Fruit fly (Drosophila melanogaster) whole organism, pupa: Measurements from ENCODE around the gene CG6739.

Source experiments
- CG10348 ChIP-seq: fragments of 200-800 bp; sonication (Bioruptor generic); IDR thresholded peaks from 2 replicates; pipeline ENCODE4 v1.3.6; 2022; ENCODE audit warnings: missing biosample characterization, missing genetic modification characterization
- CG12605 ChIP-seq: fragments of 200-800 bp; sonication (Bioruptor generic); IDR thresholded peaks from 2 replicates; pipeline ENCODE4 v1.3.6; 2022; ENCODE audit warnings: missing biosample characterization, missing genetic modification characterization
- CG13204 ChIP-seq: fragments of 200-800 bp; sonication (Bioruptor generic); optimal IDR thresholded peaks from 2 replicates; lab custom pipeline; 2018; ENCODE audit warnings: missing biosample characterization, mild to moderate bottlenecking, missing genetic modification characterization, moderate library complexity
- CG14655 ChIP-seq: fragments of 200-800 bp; sonication (Bioruptor generic); optimal IDR thresholded peaks from 3 replicates; lab custom pipeline; 2017; ENCODE audit warnings: mild to moderate bottlenecking, missing biosample characterization, missing genetic modification reagents, missing genetic modification characterization
- CG15710 ChIP-seq: fragments of 200-800 bp; sonication (Bioruptor generic); optimal IDR thresholded peaks from 2 replicates; lab custom pipeline; 2018; ENCODE audit warnings: missing biosample characterization, mild to moderate bottlenecking, missing genetic modification characterization, moderate library complexity
- CG17806 ChIP-seq: fragments of 200-800 bp; sonication (Bioruptor generic); optimal IDR thresholded peaks from 2 replicates; lab custom pipeline; 2018; ENCODE audit warnings: missing biosample characterization, mild to moderate bottlenecking, missing genetic modification characterization, moderate library complexity
- CG32121 ChIP-seq: fragments of 200-800 bp; sonication (Bioruptor generic); IDR thresholded peaks from 2 replicates; pipeline ENCODE4 v1.3.6; 2022; ENCODE audit warnings: missing biosample characterization, missing genetic modification characterization
- CG34367 ChIP-seq: fragments of 200-800 bp; sonication (Bioruptor generic); optimal IDR thresholded peaks from 2 replicates; lab custom pipeline; 2018; ENCODE audit warnings: missing biosample characterization, mild to moderate bottlenecking, missing genetic modification characterization
- CG4496 ChIP-seq: fragments of 200-800 bp; sonication (Bioruptor generic); IDR thresholded peaks from 3 replicates; pipeline ENCODE4 v1.3.6; 2022; ENCODE audit warnings: missing biosample characterization, missing genetic modification characterization
- CG8159 ChIP-seq: fragments of 200-800 bp; sonication (Bioruptor generic); optimal IDR thresholded peaks from 3 replicates; lab custom pipeline; 2018; ENCODE audit warnings: missing biosample characterization, mild to moderate bottlenecking, missing genetic modification characterization, moderate library complexity
- CG8301 ChIP-seq: fragments of 200-800 bp; sonication (Bioruptor generic); optimal IDR thresholded peaks from 2 replicates; lab custom pipeline; 2018; ENCODE audit warnings: missing biosample characterization, mild to moderate bottlenecking, missing genetic modification characterization
- CG9948 ChIP-seq: fragments of 200-800 bp; sonication (Bioruptor generic); optimal IDR thresholded peaks from 2 replicates; lab custom pipeline; 2018; ENCODE audit warnings: missing biosample characterization, mild to moderate bottlenecking, missing genetic modification characterization, moderate library complexity
- D1 ChIP-seq: fragments of 200-800 bp; sonication (Bioruptor generic); optimal IDR thresholded peaks from 2 replicates; lab custom pipeline; 2018; ENCODE audit warnings: missing biosample characterization, mild to moderate bottlenecking, missing genetic modification characterization, moderate library complexity
- EcR ChIP-seq: fragments of 200-800 bp; sonication (Bioruptor generic); optimal IDR thresholded peaks from 3 replicates; lab custom pipeline; 2019; ENCODE audit warnings: missing biosample characterization, missing genetic modification characterization, mild to moderate bottlenecking, moderate library complexity, missing genetic modification reagents
- Ets98B ChIP-seq: fragments of 200-800 bp; sonication (Bioruptor generic); IDR thresholded peaks from 2 replicates; pipeline ENCODE4 v1.3.6; 2022; ENCODE audit warnings: missing biosample characterization, missing genetic modification characterization
- Pif1A ChIP-seq: fragments of 200-800 bp; sonication (Bioruptor generic); optimal IDR thresholded peaks from 3 replicates; lab custom pipeline; 2016; ENCODE audit warnings: missing biosample characterization, missing genetic modification characterization
- Pif1B ChIP-seq: fragments of 200-800 bp; sonication (Bioruptor generic); optimal IDR thresholded peaks from 3 replicates; lab custom pipeline; 2016; ENCODE audit warnings: missing biosample characterization, missing genetic modification characterization
- Snoo ChIP-seq: fragments of 200-800 bp; sonication (Bioruptor generic); optimal IDR thresholded peaks from 3 replicates; lab custom pipeline; 2017; ENCODE audit warnings: missing biosample characterization, mild to moderate bottlenecking, missing genetic modification characterization, inconsistent platforms
- fd96Ca ChIP-seq: fragments of 200-800 bp; sonication (Bioruptor generic); IDR thresholded peaks from 3 replicates; pipeline ENCODE4 v1.3.6; 2022; ENCODE audit warnings: missing biosample characterization, missing genetic modification characterization
- gl ChIP-seq: fragments of 200-800 bp; sonication (Bioruptor generic); optimal IDR thresholded peaks from 2 replicates; lab custom pipeline; 2018; ENCODE audit warnings: missing biosample characterization, mild to moderate bottlenecking, missing genetic modification characterization
- rn ChIP-seq: fragments of 200-800 bp; sonication (Bioruptor generic); IDR thresholded peaks from 2 replicates; pipeline ENCODE4 v1.3.6; 2022; ENCODE audit warnings: missing biosample characterization, missing genetic modification characterization

Gene CG6739

DNA sequence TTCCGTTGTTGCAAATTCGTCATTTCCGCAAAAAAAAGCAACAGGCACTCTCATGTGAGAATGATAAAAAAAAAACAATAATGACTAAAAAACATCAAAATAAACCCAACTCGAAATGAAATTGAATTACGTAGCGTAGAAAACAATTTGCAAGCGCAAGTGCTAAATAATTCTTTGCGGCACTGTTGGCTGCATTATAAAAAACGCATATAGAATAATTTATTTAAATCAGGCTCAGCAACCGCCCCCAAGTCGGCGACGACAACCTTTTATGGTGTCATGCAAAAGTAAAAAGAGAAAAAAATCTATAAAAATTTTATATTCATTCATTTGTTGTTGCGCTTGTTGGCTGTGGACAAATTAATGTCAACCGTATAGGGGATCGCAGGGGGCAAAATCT, 37.7 kb upstream of the CG6739 start:
- TF ChIP-seq CG10348 (GFP tag; lab: Robert Waterston, UW) (no peak), Pif1A (no peak), EcR (no peak), CG32121 (GFP tag; lab: Robert Waterston, UW) (no peak), fd96Ca (GFP tag; lab: Robert Waterston, UW) (no peak), Pif1B (GFP tag; lab: Kevin White, UChicago) (no peak), CG34367 (tag; lab: Kevin White, UChicago) (no peak), CG8301 (no peak), CG12605 (GFP tag; lab: Robert Waterston, UW) (no peak), gl (no peak), CG9948 (tag; lab: Kevin White, UChicago) (no peak), CG4496 (GFP tag; lab: Robert Waterston, UW) (no peak), CG17806 (tag; lab: Kevin White, UChicago) (no peak), CG14655 (GFP tag; lab: Kevin White, UChicago) (no peak), CG15710 (no peak), rn (no peak), D1 (tag; lab: Kevin White, UChicago) (no peak), CG8159 (no peak), Ets98B (GFP tag; lab: Robert Waterston, UW) (no peak), CG13204 (no peak)

DNA sequence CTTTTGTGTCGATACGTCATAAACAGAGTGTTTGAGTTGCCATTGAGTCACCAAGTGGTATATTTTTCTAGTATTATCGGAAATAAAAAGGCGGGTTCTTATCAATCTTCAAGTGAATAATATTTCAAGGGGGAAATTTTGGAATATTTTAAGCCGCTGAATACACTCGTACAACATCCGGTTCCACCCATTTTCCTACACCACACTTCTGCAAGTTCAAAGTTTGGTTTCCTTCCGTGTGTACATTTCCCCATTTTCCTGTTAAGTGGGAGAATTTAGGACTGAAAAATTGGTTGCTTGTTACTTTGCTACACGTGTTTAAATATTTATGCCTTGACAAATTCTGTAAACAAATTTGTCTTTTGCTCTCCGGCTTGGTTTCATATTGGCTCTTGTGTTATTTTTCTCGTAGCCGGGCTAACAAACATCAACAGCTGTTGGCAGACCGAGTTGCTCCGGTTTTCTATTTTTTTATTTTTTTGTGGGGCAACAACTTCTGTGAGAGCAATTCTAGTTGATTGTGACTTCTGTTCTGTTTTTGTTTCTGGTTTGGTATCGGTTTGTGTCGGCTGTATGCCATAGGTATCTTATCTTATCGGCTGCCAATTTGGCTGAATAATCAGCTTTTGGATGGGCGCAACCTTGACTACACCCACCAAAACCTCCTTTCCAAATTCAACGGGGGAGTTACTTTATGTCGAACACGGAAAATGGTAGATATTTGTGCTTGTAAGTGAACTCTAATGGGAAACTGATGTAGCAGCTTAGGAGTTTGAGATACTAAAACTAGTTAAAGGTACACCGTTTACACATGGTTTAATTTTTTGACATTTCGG, 36.3 kb upstream of the CG6739 start:
- TF ChIP-seq CG15710 (no peak), D1 (tag; lab: Kevin White, UChicago) (no peak), CG32121 (GFP tag; lab: Robert Waterston, UW) (no peak), CG17806 (tag; lab: Kevin White, UChicago) (no peak), rn (no peak), CG8301 (no peak), Ets98B (GFP tag; lab: Robert Waterston, UW) (no peak), fd96Ca (GFP tag; lab: Robert Waterston, UW) (no peak), Snoo (tag; lab: Kevin White, UChicago) (no peak), EcR (no peak), CG34367 (tag; lab: Kevin White, UChicago) (no peak), CG4496 (GFP tag; lab: Robert Waterston, UW) (no peak), CG14655 (GFP tag; lab: Kevin White, UChicago) (no peak), Pif1A (no peak), CG9948 (tag; lab: Kevin White, UChicago) (no peak), CG10348 (GFP tag; lab: Robert Waterston, UW) (no peak), Pif1B (GFP tag; lab: Kevin White, UChicago) (no peak)
- TF ChIP-seq, all 21 proteins: peak for 0

DNA sequence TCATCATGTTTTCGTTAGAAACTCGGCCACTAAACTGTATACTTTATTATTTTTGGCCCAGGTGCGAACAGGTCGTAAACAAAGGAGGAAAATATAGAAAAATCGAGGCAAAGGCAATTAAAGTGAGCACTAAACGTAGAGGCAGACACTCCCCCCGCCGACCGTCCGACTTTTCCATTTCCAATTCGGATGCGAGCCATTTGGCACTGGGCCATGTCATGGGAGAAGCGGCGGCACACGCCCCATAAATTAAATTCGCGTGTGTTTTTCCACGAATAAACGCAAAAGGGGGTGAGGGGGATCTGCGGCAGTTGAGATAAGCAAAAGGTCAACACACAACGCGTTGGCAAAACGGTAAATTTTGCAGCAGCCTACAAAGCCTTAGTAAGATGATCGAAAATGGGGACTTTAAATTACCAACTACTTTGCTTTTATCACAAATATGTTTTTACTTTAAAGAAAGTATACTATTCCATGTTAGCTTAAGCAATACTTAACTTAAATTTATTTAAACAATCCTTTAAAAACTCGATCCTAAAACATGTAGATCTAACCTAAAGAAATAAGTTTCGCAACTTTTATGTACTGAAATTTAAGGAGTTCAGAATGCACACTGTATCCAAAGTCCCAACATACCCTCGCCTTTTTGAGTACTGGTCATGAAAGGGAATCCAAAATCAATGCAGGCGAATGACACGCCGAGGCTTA, 35.2 kb upstream of the CG6739 start:
- TF ChIP-seq CG4496 (GFP tag; lab: Robert Waterston, UW) (no peak), CG14655 (GFP tag; lab: Kevin White, UChicago) (peak; percentile 8), gl (no peak), CG8301 (no peak), fd96Ca (GFP tag; lab: Robert Waterston, UW) (no peak), Pif1B (GFP tag; lab: Kevin White, UChicago) (no peak), CG13204 (no peak), CG15710 (no peak), rn (no peak), Pif1A (no peak), CG10348 (GFP tag; lab: Robert Waterston, UW) (no peak), CG9948 (tag; lab: Kevin White, UChicago) (no peak), CG12605 (GFP tag; lab: Robert Waterston, UW) (no peak), CG32121 (GFP tag; lab: Robert Waterston, UW) (peak; percentile 75), EcR (no peak), CG8159 (peak; percentile 18), CG34367 (tag; lab: Kevin White, UChicago) (no peak), Snoo (tag; lab: Kevin White, UChicago) (no peak), Ets98B (GFP tag; lab: Robert Waterston, UW) (no peak)

DNA sequence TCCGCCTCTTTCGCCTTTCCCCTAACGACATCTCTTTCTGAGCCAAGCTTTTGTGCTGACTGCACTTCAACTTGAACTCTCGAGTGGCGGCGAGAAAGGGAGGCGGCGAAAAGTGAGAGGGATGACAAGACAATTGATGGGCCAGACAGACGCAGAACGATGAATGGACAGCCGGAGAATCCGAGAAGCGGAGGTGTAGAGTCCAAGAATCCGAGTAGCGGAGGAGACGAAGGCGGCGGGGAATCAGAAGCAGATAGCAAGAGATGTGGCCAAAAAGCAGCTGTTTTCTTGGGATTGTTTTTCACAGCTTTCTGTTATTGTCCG, 34.7 kb upstream of the CG6739 start:
- TF ChIP-seq EcR: peak; percentile 95
- TF ChIP-seq Ets98B (GFP tag; lab: Robert Waterston, UW): no peak
- no peak for TF ChIP-seq fd96Ca (GFP tag; lab: Robert Waterston, UW)
- TF ChIP-seq Pif1B (GFP tag; lab: Kevin White, UChicago): no peak
- TF ChIP-seq CG9948 (tag; lab: Kevin White, UChicago): no peak
- no peak for TF ChIP-seq CG34367 (tag; lab: Kevin White, UChicago)
- TF ChIP-seq gl: peak; percentile 50
- no peak for TF ChIP-seq Pif1A
- TF ChIP-seq D1 (tag; lab: Kevin White, UChicago): no peak
- TF ChIP-seq CG14655 (GFP tag; lab: Kevin White, UChicago): no peak
- no peak for TF ChIP-seq rn
- no peak for TF ChIP-seq CG8159
- TF ChIP-seq CG15710: no peak
- TF ChIP-seq CG32121 (GFP tag; lab: Robert Waterston, UW): no peak
- peak; percentile 73 for TF ChIP-seq Snoo (tag; lab: Kevin White, UChicago)
- no peak for TF ChIP-seq CG17806 (tag; lab: Kevin White, UChicago)
- no peak for TF ChIP-seq CG10348 (GFP tag; lab: Robert Waterston, UW)
- TF ChIP-seq CG13204: no peak
- no peak for TF ChIP-seq CG12605 (GFP tag; lab: Robert Waterston, UW)
- no peak for TF ChIP-seq CG4496 (GFP tag; lab: Robert Waterston, UW)
- no peak for TF ChIP-seq CG8301
